Worm (Caenorhabditis elegans): ENCODE measurements around the gene iars-1.

Gene iars-1

ce11 chrIV:10347528-10347927 lies 20.9 kb upstream of the iars-1 start:
- peak in 1 of 2 experiments; percentile 43 for TF ChIP-seq lsy-2 (tag; optimal IDR thresholded peaks at IDR 0.05)
- TF ChIP-seq unc-86 (tag; optimal IDR thresholded peaks at IDR 0.05) = peak; percentile 3
- peak; percentile 70 for TF ChIP-seq lin-14 (GFP tag; optimal IDR thresholded peaks at IDR 0.05)
- TF ChIP-seq hlh-4 (tag; optimal IDR thresholded peaks at IDR 0.05) = no peak
- no peak for TF ChIP-seq fkh-10 (GFP tag; optimal IDR thresholded peaks at IDR 0.05)
- no peak for TF ChIP-seq efl-1 (optimal IDR thresholded peaks at IDR 0.05)
- peak in 1 of 2 experiments; percentile 60 for TF ChIP-seq efl-1 (GFP tag; optimal IDR thresholded peaks at IDR 0.05 in 1 of 2)
- TF ChIP-seq dsc-1 (tag; optimal IDR thresholded peaks at IDR 0.05) = peak; percentile 20

DNA sequence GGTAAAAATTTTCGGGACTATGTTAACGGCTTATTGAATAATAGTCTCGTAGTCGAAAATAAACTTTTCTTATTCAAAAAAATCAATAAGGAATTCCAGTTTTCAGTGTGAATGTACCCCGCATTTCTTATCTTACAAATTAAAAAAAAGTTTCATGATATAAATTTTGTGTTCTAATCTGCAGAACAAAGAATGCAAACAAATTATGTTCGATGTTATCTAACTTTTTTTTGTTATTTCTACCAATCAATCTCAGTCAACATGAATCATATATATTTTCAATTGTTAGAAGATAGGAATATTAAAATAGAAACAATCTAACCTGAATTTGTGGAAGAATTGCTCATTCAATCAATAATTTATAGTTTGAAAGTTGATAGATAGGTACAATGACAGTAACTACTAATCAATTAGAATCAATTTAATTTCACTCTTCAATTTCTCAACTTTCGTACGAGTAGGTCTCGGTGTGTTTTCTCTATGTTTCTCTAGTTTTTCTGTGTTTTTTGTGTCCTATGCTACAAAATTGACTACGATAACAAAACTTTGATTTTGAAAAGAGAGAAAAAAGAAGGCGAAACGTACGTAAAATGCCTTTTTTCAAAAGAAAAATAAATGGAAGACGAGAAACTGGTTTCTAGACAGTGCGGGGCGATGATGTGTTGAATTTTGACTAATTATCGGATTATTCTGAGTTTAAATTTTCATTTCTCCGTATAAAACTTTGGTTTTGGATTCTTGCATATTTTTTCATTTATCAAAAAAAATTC lies 18.3 kb upstream of the iars-1 start, which contains the start of the genes unc-43 and Y43C5B.3:
Gene unc-43 (minus strand): TSS at position 347 of the 770 bp plus-strand sequence.
Gene Y43C5B.3 (plus strand): TSS at position 720 of the 770 bp plus-strand sequence.
- TF ChIP-seq pax-3 (tag; optimal IDR thresholded peaks at IDR 0.05) = no peak
- TF ChIP-seq vab-15 (tag; optimal IDR thresholded peaks at IDR 0.05) = no peak
- TF ChIP-seq elt-3 (tag; optimal IDR thresholded peaks at IDR 0.05) = peak in 1 of 6 experiments; percentile 52
- peak; percentile 18 for TF ChIP-seq nhr-20 (tag; optimal IDR thresholded peaks at IDR 0.05)
- no peak for TF ChIP-seq nhr-237 (tag; optimal IDR thresholded peaks at IDR 0.05)
- peak; percentile 10 for TF ChIP-seq irx-1 (tag; optimal IDR thresholded peaks at IDR 0.05)
- TF ChIP-seq ztf-11 (tag; optimal IDR thresholded peaks at IDR 0.05) = no peak
- TF ChIP-seq efl-1 (optimal IDR thresholded peaks at IDR 0.05) = no peak
- TF ChIP-seq efl-1 (GFP tag; optimal IDR thresholded peaks at IDR 0.05 in 1 of 2) = peak in 1 of 2 experiments; percentile 28
- TF ChIP-seq unc-86 (tag; optimal IDR thresholded peaks at IDR 0.05) = no peak
- TF ChIP-seq egl-13 (tag; optimal IDR thresholded peaks at IDR 0.05) = no peak
- peak; percentile 83 for TF ChIP-seq nhr-85 (tag)
- peak; percentile 37 for TF ChIP-seq snu-23 (GFP tag; optimal IDR thresholded peaks at IDR 0.05)
- TF ChIP-seq fkh-4 (tag; optimal IDR thresholded peaks at IDR 0.05; ENCODE audit: borderline replicate concordance) = no peak
- TF ChIP-seq jun-1 (tag; optimal IDR thresholded peaks at IDR 0.05) = no peak
- TF ChIP-seq C04F5.9 (tag; optimal IDR thresholded peaks at IDR 0.05) = no peak
- no peak for TF ChIP-seq mab-9 (GFP tag; IDR thresholded peaks at IDR 0.05)
- no peak for TF ChIP-seq aha-1 (tag; optimal IDR thresholded peaks at IDR 0.05)
- no peak for TF ChIP-seq ztf-4 (tag; optimal IDR thresholded peaks at IDR 0.05)
- TF ChIP-seq nhr-19 (GFP tag; conservative IDR thresholded peaks at IDR 0.05) = no peak
- no peak for TF ChIP-seq ets-5 (GFP tag; IDR thresholded peaks at IDR 0.05)
- TF ChIP-seq nhr-71 (tag; optimal IDR thresholded peaks at IDR 0.05) = peak; percentile 3
- TF ChIP-seq ceh-8 (GFP tag; optimal IDR thresholded peaks at IDR 0.05) = no peak
- peak; percentile 56 for TF ChIP-seq grh-1 (GFP tag; IDR thresholded peaks at IDR 0.05)
- peak; percentile 83 for TF ChIP-seq blmp-1 (tag; optimal IDR thresholded peaks at IDR 0.05)
- peak; percentile 69 for TF ChIP-seq elt-2 (tag; optimal IDR thresholded peaks at IDR 0.05)
- no peak for TF ChIP-seq isw-1 (GFP tag; IDR thresholded peaks at IDR 0.05)
- TF ChIP-seq nhr-84 (tag; optimal IDR thresholded peaks at IDR 0.05) = no peak

ce11 chrIV:10352243-10352642 lies 16.2 kb upstream of the iars-1 start, which contains the start of gene Y43C5B.2:
Gene Y43C5B.2 (minus strand): TSS chrIV:10352343.
- no peak for TF ChIP-seq nhr-12 (tag; optimal IDR thresholded peaks at IDR 0.05)
- TF ChIP-seq lin-15B (tag; optimal IDR thresholded peaks at IDR 0.05) = no peak
- TF ChIP-seq nhr-20 (tag; optimal IDR thresholded peaks at IDR 0.05) = no peak
- no peak for TF ChIP-seq nhr-28 (tag; optimal IDR thresholded peaks at IDR 0.05)
- no peak for TF ChIP-seq mep-1 (tag; optimal IDR thresholded peaks at IDR 0.05)
- no peak for TF ChIP-seq lsy-2 (tag; optimal IDR thresholded peaks at IDR 0.05)
- TF ChIP-seq unc-98 (GFP tag; IDR thresholded peaks at IDR 0.05) = no peak
- TF ChIP-seq nhr-85 (tag) = no peak
- no peak for TF ChIP-seq tbx-2 (tag; optimal IDR thresholded peaks at IDR 0.05)
- no peak for TF ChIP-seq unc-130 (tag; optimal IDR thresholded peaks at IDR 0.05)
- no peak for TF ChIP-seq ceh-90 (tag; optimal IDR thresholded peaks at IDR 0.05)
- TF ChIP-seq unc-62 (GFP tag; optimal IDR thresholded peaks at IDR 0.05) = no peak
- TF ChIP-seq F16B12.6 (tag; optimal IDR thresholded peaks at IDR 0.05) = no peak
- no peak for TF ChIP-seq unc-30 (tag; optimal IDR thresholded peaks at IDR 0.05)
- TF ChIP-seq fkh-4 (tag; optimal IDR thresholded peaks at IDR 0.05; ENCODE audit: borderline replicate concordance) = no peak
- no peak for TF ChIP-seq ces-1 (GFP tag; optimal IDR thresholded peaks at IDR 0.05)
- TF ChIP-seq grh-1 (GFP tag; IDR thresholded peaks at IDR 0.05) = no peak
- no peak for TF ChIP-seq nhr-71 (tag; optimal IDR thresholded peaks at IDR 0.05)
- TF ChIP-seq blmp-1 (tag; optimal IDR thresholded peaks at IDR 0.05) = no peak
- no peak for TF ChIP-seq xbp-1 (tag; optimal IDR thresholded peaks at IDR 0.05)

Measured in whole organism, L1 larva.